Fruit fly (Drosophila melanogaster) whole organism, adult: ENCODE results near the gene fray.

Experiments used
- CG11617 ChIP-seq: fragments of 200-800 bp; sonication (Bioruptor generic); optimal IDR thresholded peaks from 2 replicates; lab custom pipeline; 2017; ENCODE audit warnings: mild to moderate bottlenecking, missing biosample characterization, missing genetic modification reagents, missing genetic modification characterization
- CG12768 ChIP-seq: fragments of 200-800 bp; sonication (Bioruptor generic); optimal IDR thresholded peaks from 2 replicates; lab custom pipeline; 2017; ENCODE audit warnings: missing biosample characterization, missing genetic modification characterization, mild to moderate bottlenecking, moderate library complexity, missing genetic modification reagents
- CG14711 ChIP-seq: fragments of 200-800 bp; sonication (Bioruptor generic); optimal IDR thresholded peaks from 2 replicates; lab custom pipeline; 2018; ENCODE audit warnings: missing biosample characterization, mild to moderate bottlenecking, missing genetic modification characterization, moderate library complexity
- CG7045 ChIP-seq: fragments of 200-800 bp; sonication (Bioruptor generic); optimal IDR thresholded peaks from 2 replicates; lab custom pipeline; 2017; ENCODE audit warnings: missing biosample characterization, mild to moderate bottlenecking, missing genetic modification characterization
- CG7101 ChIP-seq: fragments of 200-800 bp; sonication (Bioruptor generic); optimal IDR thresholded peaks from 2 replicates; lab custom pipeline; 2018; ENCODE audit warnings: missing biosample characterization, mild to moderate bottlenecking, missing genetic modification characterization, moderate library complexity
- Clk ChIP-seq: fragments of 200-800 bp; sonication (Bioruptor generic); optimal IDR thresholded peaks from 2 replicates; lab custom pipeline; 2017; ENCODE audit warnings: missing biosample characterization, missing genetic modification characterization
- Hr96 ChIP-seq: fragments of 200-800 bp; sonication (Bioruptor generic); optimal IDR thresholded peaks from 2 replicates; lab custom pipeline; 2016; ENCODE audit warnings: missing biosample characterization, missing genetic modification characterization
- bab1 ChIP-seq: fragments of 200-800 bp; sonication (Bioruptor generic); optimal IDR thresholded peaks from 3 replicates; lab custom pipeline; 2019; ENCODE audit warnings: missing biosample characterization, mild to moderate bottlenecking, missing genetic modification characterization, moderate library complexity
- cnc ChIP-seq, 2 experiments: fragments of >200 bp; optimal IDR thresholded peaks; 2 replicates each; lab custom pipeline; 2017
- kay ChIP-seq: fragments of 200-800 bp; sonication (Bioruptor generic); peaks from one replicate; lab custom pipeline; 2016; ENCODE audit warnings: missing biosample characterization, missing genetic modification characterization, borderline replicate concordance
- ovo ChIP-seq: fragments of 200-800 bp; sonication (Bioruptor generic); optimal IDR thresholded peaks from 2 replicates; lab custom pipeline; 2016; ENCODE audit warnings: missing biosample characterization, missing genetic modification characterization
- pad ChIP-seq: fragments of 200-800 bp; sonication (Bioruptor generic); optimal IDR thresholded peaks from 3 replicates; lab custom pipeline; 2017; ENCODE audit warnings: missing biosample characterization, missing genetic modification characterization, mild to moderate bottlenecking, moderate library complexity, missing genetic modification reagents
- tj ChIP-seq: fragments of 200-800 bp; sonication (Bioruptor generic); optimal IDR thresholded peaks from 3 replicates; lab custom pipeline; 2017; ENCODE audit warnings: missing biosample characterization, mild to moderate bottlenecking, missing genetic modification characterization, moderate library complexity
- toe ChIP-seq: fragments of 200-800 bp; sonication (Bioruptor generic); optimal IDR thresholded peaks from 2 replicates; lab custom pipeline; 2016; ENCODE audit warnings: missing biosample characterization, missing genetic modification characterization

DNA sequence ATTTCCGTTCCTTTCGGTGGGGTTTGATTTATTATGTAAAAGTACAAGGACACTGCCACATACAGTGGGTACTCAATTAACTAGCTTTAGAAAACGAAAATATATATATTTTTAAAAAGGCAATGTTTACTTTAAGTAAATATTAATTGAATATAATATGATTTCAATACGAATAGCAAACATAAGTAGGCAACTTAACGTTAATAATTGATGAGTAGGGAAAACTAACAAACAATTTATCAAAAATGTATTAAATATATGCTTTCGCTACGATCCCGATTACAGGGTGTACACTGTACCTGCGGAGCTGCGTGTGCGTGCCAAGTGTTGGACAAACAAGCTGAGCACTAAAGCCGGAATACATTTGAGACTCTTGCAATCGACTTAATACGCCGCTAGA lies 26.7 kb upstream of the fray start:
- peak; percentile 23 for TF ChIP-seq toe (GFP tag; lab: Kevin White, UChicago)
- TF ChIP-seq CG11617 (GFP tag; lab: Kevin White, UChicago): peak; percentile 22
- no peak for TF ChIP-seq kay (GFP tag; lab: Kevin White, UChicago)
- TF ChIP-seq CG12768 (GFP tag; lab: Kevin White, UChicago): peak; percentile 53
- no peak for TF ChIP-seq pad (GFP tag; lab: Kevin White, UChicago)
- TF ChIP-seq Clk (GFP tag; lab: Kevin White, UChicago): peak; percentile 60
- TF ChIP-seq cnc (optimal IDR thresholded peaks at IDR 0.05; lab: Kevin White, UChicago): no peak
- peak; percentile 39 for TF ChIP-seq CG14711 (tag; lab: Kevin White, UChicago)
- TF ChIP-seq tj (GFP tag; lab: Kevin White, UChicago): no peak
- TF ChIP-seq CG7045 (GFP tag; lab: Kevin White, UChicago): peak; percentile 75
- TF ChIP-seq CG7101 (tag; lab: Kevin White, UChicago): peak; percentile 53
- TF ChIP-seq ovo: no peak
- TF ChIP-seq bab1: no peak
- no peak for TF ChIP-seq Hr96 (GFP tag; lab: Kevin White, UChicago)
